Worm (Caenorhabditis elegans) whole organism, mixed stage, embryonic: ENCODE results near the gene srx-115.

Source experiments
- M03D4.4 ChIP-seq: sonication (generic microtip); optimal IDR thresholded peaks from 2 replicates; lab custom pipeline; 2017; ENCODE audit warnings: mild to moderate bottlenecking, missing genetic modification characterization, missing compliant biosample characterization
- bed-3 ChIP-seq: fragments of 200-800 bp; sonication (Bioruptor generic); optimal IDR thresholded peaks from 3 replicates; lab custom pipeline; 2018; ENCODE audit warnings: mild to moderate bottlenecking, missing genetic modification characterization, moderate library complexity, missing compliant biosample characterization
- blmp-1 ChIP-seq: fragments of 150-350 bp; optimal IDR thresholded peaks from 2 replicates; lab custom pipeline; 2014; ENCODE audit warnings: missing biosample characterization, missing genetic modification characterization
- ceh-39 ChIP-seq: fragments of 150-350 bp; optimal IDR thresholded peaks from 2 replicates; lab custom pipeline; 2014; ENCODE audit warnings: missing biosample characterization, missing genetic modification characterization
- ceh-43 ChIP-seq: fragments of 200-800 bp; sonication (Bioruptor generic); optimal IDR thresholded peaks from 2 replicates; lab custom pipeline; 2018; ENCODE audit warnings: mild to moderate bottlenecking, missing genetic modification characterization, moderate library complexity, missing compliant biosample characterization
- ces-1 ChIP-seq: fragments of 150-350 bp; optimal IDR thresholded peaks from 2 replicates; lab custom pipeline; 2014; ENCODE audit warnings: missing biosample characterization, missing genetic modification reagents, missing genetic modification characterization
- cnd-1 ChIP-seq: fragments of 200-800 bp; sonication (Bioruptor generic); optimal IDR thresholded peaks from 2 replicates; lab custom pipeline; 2018; ENCODE audit warnings: mild to moderate bottlenecking, missing genetic modification characterization, missing compliant biosample characterization
- drap-1 ChIP-seq: fragments of 200-800 bp; sonication (Bioruptor generic); optimal IDR thresholded peaks from 3 replicates; lab custom pipeline; 2018; ENCODE audit warnings: mild to moderate bottlenecking, missing genetic modification characterization, missing compliant biosample characterization
- elt-1 ChIP-seq: sonication (generic microtip); optimal IDR thresholded peaks from 2 replicates; lab custom pipeline; 2017; ENCODE audit warnings: missing genetic modification characterization, mild to moderate bottlenecking, missing compliant biosample characterization, antibody characterized with exemption, moderate library complexity, borderline replicate concordance; ENCODE audit not compliant: insufficient read depth
- elt-3 ChIP-seq: fragments of 150-350 bp; optimal IDR thresholded peaks from 2 replicates; lab custom pipeline; 2014; ENCODE audit warnings: missing biosample characterization, missing genetic modification characterization
- flh-1 ChIP-seq: fragments of 200-800 bp; sonication (Bioruptor generic); optimal IDR thresholded peaks from 2 replicates; lab custom pipeline; 2018; ENCODE audit warnings: mild to moderate bottlenecking, missing genetic modification characterization, moderate library complexity, missing compliant biosample characterization
- ham-2 ChIP-seq: fragments of 200-800 bp; sonication (Bioruptor generic); optimal IDR thresholded peaks from 2 replicates; lab custom pipeline; 2018; ENCODE audit warnings: mild to moderate bottlenecking, missing genetic modification characterization, missing compliant biosample characterization
- hlh-1 ChIP-seq: fragments of 150-350 bp; optimal IDR thresholded peaks from 2 replicates; lab custom pipeline; 2014; ENCODE audit warnings: missing biosample characterization, missing genetic modification reagents, missing genetic modification characterization
- lin-13 ChIP-seq: fragments of 150-350 bp; optimal IDR thresholded peaks from 2 replicates; lab custom pipeline; 2014; ENCODE audit warnings: missing biosample characterization, missing genetic modification characterization
- lin-32 ChIP-seq: fragments of 200-800 bp; sonication (Bioruptor generic); optimal IDR thresholded peaks from 2 replicates; lab custom pipeline; 2018; ENCODE audit warnings: mild to moderate bottlenecking, missing genetic modification characterization, missing compliant biosample characterization
- lsy-2 ChIP-seq: fragments of 150-350 bp; optimal IDR thresholded peaks from 2 replicates; lab custom pipeline; 2014; ENCODE audit warnings: missing biosample characterization, missing genetic modification characterization
- mab-5 ChIP-seq: fragments of 150-350 bp; optimal IDR thresholded peaks from 2 replicates; lab custom pipeline; 2014; ENCODE audit warnings: missing biosample characterization, missing genetic modification characterization
- mep-1 ChIP-seq: fragments of 150-350 bp; optimal IDR thresholded peaks from 2 replicates; lab custom pipeline; 2017; ENCODE audit warnings: missing biosample characterization, missing genetic modification reagents, missing genetic modification characterization, inconsistent platforms
- mls-2 ChIP-seq: sonication (generic microtip); optimal IDR thresholded peaks from 2 replicates; lab custom pipeline; 2016; ENCODE audit warnings: mild to moderate bottlenecking, missing genetic modification characterization, moderate library complexity, missing compliant biosample characterization
- nhr-12 ChIP-seq: fragments of 150-350 bp; optimal IDR thresholded peaks from 2 replicates; lab custom pipeline; 2014; ENCODE audit warnings: missing biosample characterization, missing genetic modification characterization
- nhr-2 ChIP-seq: fragments of 150-350 bp; optimal IDR thresholded peaks from 2 replicates; lab custom pipeline; 2014; ENCODE audit warnings: missing biosample characterization, missing genetic modification characterization
- nhr-237 ChIP-seq: fragments of 150-350 bp; optimal IDR thresholded peaks from 2 replicates; lab custom pipeline; 2014; ENCODE audit warnings: missing biosample characterization, missing genetic modification characterization
- nhr-28 ChIP-seq: fragments of 150-350 bp; optimal IDR thresholded peaks from 2 replicates; lab custom pipeline; 2014; ENCODE audit warnings: missing biosample characterization, missing genetic modification characterization
- nhr-76 ChIP-seq: sonication (generic microtip); optimal IDR thresholded peaks from 2 replicates; lab custom pipeline; 2017; ENCODE audit warnings: missing biosample characterization, missing genetic modification characterization
- pha-4 ChIP-seq: fragments of 150-350 bp; optimal IDR thresholded peaks from 2 replicates; lab custom pipeline; 2018; ENCODE audit warnings: missing biosample characterization, missing genetic modification reagents, missing genetic modification characterization
- sem-2 ChIP-seq: fragments of 200-800 bp; sonication (Bioruptor generic); optimal IDR thresholded peaks from 2 replicates; lab custom pipeline; 2018; ENCODE audit warnings: mild to moderate bottlenecking, missing genetic modification characterization, missing compliant biosample characterization
- snpc-4 ChIP-seq: fragments of 150-350 bp; optimal IDR thresholded peaks from 2 replicates; lab custom pipeline; 2014; ENCODE audit warnings: missing biosample characterization, missing genetic modification characterization
- sptf-1 ChIP-seq: sonication (generic microtip); optimal IDR thresholded peaks from 2 replicates; lab custom pipeline; 2017; ENCODE audit warnings: mild to moderate bottlenecking, missing genetic modification characterization, moderate library complexity, missing compliant biosample characterization
- tbx-8 ChIP-seq: fragments of 200-800 bp; sonication (Bioruptor generic); optimal IDR thresholded peaks from 2 replicates; lab custom pipeline; 2018; ENCODE audit warnings: mild to moderate bottlenecking, missing genetic modification characterization, moderate library complexity, missing compliant biosample characterization
- unc-120 ChIP-seq: sonication (generic microtip); optimal IDR thresholded peaks from 2 replicates; lab custom pipeline; 2017; ENCODE audit warnings: missing genetic modification characterization, missing compliant biosample characterization; ENCODE audit not compliant: poor library complexity, severe bottlenecking
- unc-39 ChIP-seq: fragments of 150-350 bp; optimal IDR thresholded peaks from 2 replicates; lab custom pipeline; 2014; ENCODE audit warnings: missing biosample characterization, missing genetic modification characterization
- unc-62 ChIP-seq: fragments of 150-350 bp; optimal IDR thresholded peaks from 2 replicates; lab custom pipeline; 2014; ENCODE audit warnings: missing biosample characterization, missing genetic modification reagents, missing genetic modification characterization
- zip-8 ChIP-seq: fragments of 150-350 bp; optimal IDR thresholded peaks from 2 replicates; lab custom pipeline; 2014; ENCODE audit warnings: missing biosample characterization, missing genetic modification characterization
- ztf-11 ChIP-seq: fragments of 150-350 bp; optimal IDR thresholded peaks from 2 replicates; lab custom pipeline; 2014; ENCODE audit warnings: missing biosample characterization, missing genetic modification characterization

Gene srx-115

DNA sequence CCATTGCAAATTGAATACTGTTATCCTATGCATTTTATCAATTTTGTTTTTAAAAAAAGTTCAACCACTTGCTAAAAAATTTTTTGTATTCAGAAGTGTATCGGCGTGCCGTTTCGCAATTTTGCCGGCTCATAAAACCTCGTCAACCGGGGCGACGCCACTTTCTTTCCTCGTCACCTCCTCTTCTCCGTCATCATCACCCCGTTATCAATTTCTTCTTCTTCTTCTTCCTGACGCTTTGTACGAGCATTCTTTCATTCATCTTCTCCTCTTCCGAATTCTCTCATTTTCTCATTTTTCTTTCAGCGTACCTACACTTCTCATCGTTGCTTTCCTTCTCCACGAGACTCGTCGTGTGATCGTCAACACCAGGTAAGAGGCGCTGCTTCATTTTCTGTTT, 14.5 kb downstream of the srx-115 start, which contains the start of gene sup-37:
TSS of gene sup-37 (plus strand) at position 301 of the 400 bp plus-strand sequence.
- TF ChIP-seq nhr-12 (tag; lab: Kevin White, UChicago) (no peak), mab-5 (no peak), zip-8 (no peak), snpc-4 (tag; lab: Kevin White, UChicago) (no peak), bed-3 (no peak), nhr-2 (no peak), sptf-1 (no peak), lsy-2 (tag; lab: Kevin White, UChicago) (no peak), ham-2 (GFP tag; lab: Kevin White, UChicago) (no peak), drap-1 (GFP tag; lab: Kevin White, UChicago) (no peak), hlh-1 (tag; lab: Kevin White, UChicago) (no peak), unc-62 (GFP tag; lab: Kevin White, UChicago) (no peak)

ce11 chrV:8789345-8789744, 17.6 kb downstream of the srx-115 start:
- TF ChIP-seq lsy-2 (tag; lab: Kevin White, UChicago): no peak
- no peak for TF ChIP-seq nhr-76 (tag; lab: Kevin White, UChicago)
- no peak for TF ChIP-seq nhr-12 (tag; lab: Kevin White, UChicago)
- no peak for TF ChIP-seq mls-2 (tag; lab: Kevin White, UChicago)
- TF ChIP-seq unc-120 (tag; lab: Kevin White, UChicago): no peak
- no peak for TF ChIP-seq blmp-1 (tag; lab: Kevin White, UChicago)
- TF ChIP-seq elt-1 (tag; lab: Kevin White, UChicago): no peak
- TF ChIP-seq bed-3: no peak
- no peak for TF ChIP-seq ham-2 (GFP tag; lab: Kevin White, UChicago)
- no peak for TF ChIP-seq unc-39
- no peak for TF ChIP-seq nhr-2
- no peak for TF ChIP-seq snpc-4 (tag; lab: Kevin White, UChicago)

- no peak for TF ChIP-seq elt-1 (tag; lab: Kevin White, UChicago)
- no peak for TF ChIP-seq lin-13 (tag; lab: Kevin White, UChicago)
- TF ChIP-seq bed-3: no peak
- TF ChIP-seq, all 35 proteins: peak for 0
Measured at ce11 chrV:8792814-8793213, 21.1 kb downstream of the srx-115 start.

DNA sequence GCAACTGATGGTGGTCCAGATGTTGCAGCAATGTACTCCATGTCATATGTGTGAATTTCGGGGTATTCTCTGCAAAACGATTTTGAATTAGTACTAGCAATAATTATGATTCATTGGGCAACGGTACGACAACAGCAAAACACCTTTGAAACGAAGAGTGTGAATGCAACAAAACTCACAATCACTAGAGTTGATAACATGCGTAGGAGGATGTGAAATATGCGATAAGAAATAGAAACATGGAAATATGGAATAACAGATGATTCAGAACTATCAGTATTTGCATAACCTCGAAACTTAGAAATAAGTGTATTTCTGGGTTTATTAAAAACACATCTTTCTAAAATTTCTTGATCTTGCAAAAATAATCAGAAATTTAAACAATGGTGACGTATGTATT, 23.8 kb downstream of the srx-115 start:
- no peak for TF ChIP-seq ham-2 (GFP tag; lab: Kevin White, UChicago)
- no peak for TF ChIP-seq pha-4
- TF ChIP-seq nhr-76 (tag; lab: Kevin White, UChicago): no peak
- no peak for TF ChIP-seq unc-120 (tag; lab: Kevin White, UChicago)
- TF ChIP-seq lsy-2 (tag; lab: Kevin White, UChicago): no peak
- no peak for TF ChIP-seq hlh-1 (tag; lab: Kevin White, UChicago)
- TF ChIP-seq nhr-12 (tag; lab: Kevin White, UChicago): no peak
- TF ChIP-seq snpc-4 (tag; lab: Kevin White, UChicago): no peak
- TF ChIP-seq blmp-1 (tag; lab: Kevin White, UChicago): no peak
- no peak for TF ChIP-seq tbx-8 (GFP tag; lab: Kevin White, UChicago)

- peak; percentile 81 for TF ChIP-seq ham-2 (GFP tag; lab: Kevin White, UChicago)
- no peak for TF ChIP-seq drap-1 (GFP tag; lab: Kevin White, UChicago)
Measured at ce11 chrV:8796246-8796645, 24.5 kb downstream of the srx-115 start.

DNA sequence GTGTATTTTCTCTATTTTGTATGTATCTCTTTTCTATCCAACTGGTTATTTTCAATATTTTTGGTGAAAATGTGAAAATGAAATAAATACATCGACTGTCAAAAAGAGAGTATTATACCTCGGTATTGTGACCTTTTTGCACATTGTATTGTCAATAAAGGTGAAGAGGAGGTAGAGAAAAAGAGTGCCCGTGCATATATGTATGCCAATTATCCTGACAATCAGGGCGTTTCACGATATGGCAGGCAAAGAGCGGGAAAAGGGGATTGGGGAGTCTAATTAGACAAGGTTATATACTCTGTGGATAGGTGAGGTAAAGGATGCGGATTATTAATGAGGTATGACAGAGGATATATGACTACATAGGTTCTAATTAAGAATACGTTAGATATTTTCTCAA, 25.2 kb downstream of the srx-115 start:
- TF ChIP-seq bed-3 (no peak), ces-1 (GFP tag; lab: Kevin White, UChicago) (no peak), pha-4 (peak; percentile 46), lin-32 (GFP tag; lab: Kevin White, UChicago) (no peak), lsy-2 (tag; lab: Kevin White, UChicago) (no peak), nhr-237 (tag; lab: Kevin White, UChicago) (no peak), ham-2 (GFP tag; lab: Kevin White, UChicago) (no peak), cnd-1 (tag; lab: Kevin White, UChicago) (no peak), mls-2 (tag; lab: Kevin White, UChicago) (peak; percentile 71), elt-3 (no peak), unc-39 (no peak), ceh-39 (tag; lab: Kevin White, UChicago) (no peak), unc-62 (GFP tag; lab: Kevin White, UChicago) (no peak), ztf-11 (tag; lab: Kevin White, UChicago) (no peak), nhr-28 (no peak), ceh-43 (GFP tag; lab: Kevin White, UChicago) (peak; percentile 59), elt-1 (tag; lab: Kevin White, UChicago) (no peak), M03D4.4 (tag; lab: Kevin White, UChicago) (no peak), sptf-1 (peak; percentile 10), nhr-2 (peak; percentile 99), snpc-4 (tag; lab: Kevin White, UChicago) (no peak), nhr-12 (tag; lab: Kevin White, UChicago) (no peak), sem-2 (GFP tag; lab: Kevin White, UChicago) (no peak), mep-1 (tag; lab: Kevin White, UChicago) (no peak), mab-5 (no peak), flh-1 (GFP tag; lab: Kevin White, UChicago) (no peak)
